Worm (Caenorhabditis elegans) whole organism, L4 larva: Measurements from ENCODE around the gene col-129.

Source experiments
- egl-27 ChIP-seq: sonication (generic microtip); optimal IDR thresholded peaks from 3 replicates; lab custom pipeline; 2017; ENCODE audit warnings: missing biosample characterization, missing genetic modification reagents, missing genetic modification characterization
- pqm-1 ChIP-seq: sonication (generic microtip); optimal IDR thresholded peaks from 2 replicates; lab custom pipeline; 2017; ENCODE audit warnings: missing biosample characterization, missing genetic modification characterization
- snpc-4 ChIP-seq: fragments of 150-350 bp; optimal IDR thresholded peaks from 2 replicates; lab custom pipeline; 2014; ENCODE audit warnings: missing biosample characterization, missing genetic modification characterization
- zag-1 ChIP-seq: fragments of 150-350 bp; optimal IDR thresholded peaks from 2 replicates; lab custom pipeline; 2014; ENCODE audit warnings: missing biosample characterization, missing genetic modification characterization

DNA sequence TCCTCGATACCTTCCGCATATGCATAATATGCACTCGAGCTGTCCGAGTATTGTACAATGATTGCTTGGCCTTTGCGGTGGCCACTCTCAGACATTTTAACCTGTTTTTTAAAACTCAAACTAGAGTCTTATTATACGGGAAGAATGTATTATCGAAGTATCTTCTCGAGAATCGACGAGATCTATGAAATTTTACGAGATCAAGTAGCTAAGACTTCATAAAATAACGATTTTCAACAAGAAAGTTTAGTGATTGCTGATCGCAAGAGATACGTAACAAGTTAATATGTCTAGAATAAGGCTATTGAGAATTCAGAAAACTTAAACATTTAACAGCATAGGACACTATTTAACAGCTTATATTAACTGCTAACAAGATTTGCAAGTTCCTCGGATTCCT, 33.0 kb upstream of the col-129 start, which contains the start of gene B0001.5:
- TF ChIP-seq egl-27 (tag; lab: Kevin White, UChicago) (no peak), snpc-4 (no peak), zag-1 (tag; lab: Kevin White, UChicago) (no peak), pqm-1 (no peak)
